Fruit fly (Drosophila melanogaster) whole organism, prepupa: ENCODE data around the gene CG4660.

Experiments used
- Blimp-1 ChIP-seq: fragments of 200-800 bp; sonication (Bioruptor generic); optimal IDR thresholded peaks from 3 replicates; lab custom pipeline; 2017; ENCODE audit warnings: missing biosample characterization, missing genetic modification characterization, mild to moderate bottlenecking, moderate library complexity, missing genetic modification reagents
- CG10631 ChIP-seq: fragments of 200-800 bp; sonication (Bioruptor generic); optimal IDR thresholded peaks from 2 replicates; lab custom pipeline; 2016; ENCODE audit warnings: missing biosample characterization, missing genetic modification characterization
- CG10669 ChIP-seq: fragments of 200-800 bp; sonication (Bioruptor generic); optimal IDR thresholded peaks from 3 replicates; lab custom pipeline; 2018; ENCODE audit warnings: missing biosample characterization, mild to moderate bottlenecking, missing genetic modification characterization, moderate library complexity
- CG11294 ChIP-seq: fragments of 200-800 bp; sonication (Bioruptor generic); IDR thresholded peaks from 2 replicates; pipeline ENCODE4 v1.3.6; 2022; ENCODE audit warnings: missing biosample characterization, missing genetic modification characterization
- CG11762 ChIP-seq: fragments of 200-800 bp; sonication (Bioruptor generic); optimal IDR thresholded peaks from 3 replicates; lab custom pipeline; 2016; ENCODE audit warnings: missing biosample characterization, missing genetic modification characterization; ENCODE audit not compliant: insufficient read depth
- CG15336 ChIP-seq: fragments of 200-800 bp; sonication (Bioruptor generic); IDR thresholded peaks from 2 replicates; pipeline ENCODE4 v1.3.6; 2022; ENCODE audit warnings: missing biosample characterization, missing genetic modification characterization
- CG16779 ChIP-seq: fragments of 200-800 bp; sonication (Bioruptor generic); optimal IDR thresholded peaks from 3 replicates; lab custom pipeline; 2017; ENCODE audit warnings: missing biosample characterization, mild to moderate bottlenecking, missing genetic modification characterization
- CG3032 ChIP-seq: fragments of 200-800 bp; optimal IDR thresholded peaks from 2 replicates; lab custom pipeline; 2019; ENCODE audit warnings: missing biosample characterization, mild to moderate bottlenecking, missing genetic modification characterization, moderate library complexity
- CG3919 ChIP-seq: fragments of 200-800 bp; sonication (Bioruptor generic); optimal IDR thresholded peaks from 3 replicates; lab custom pipeline; 2016; ENCODE audit warnings: missing biosample characterization, missing genetic modification characterization
- CG4318 ChIP-seq: fragments of 200-800 bp; sonication (Bioruptor generic); optimal IDR thresholded peaks from 3 replicates; lab custom pipeline; 2017; ENCODE audit warnings: missing biosample characterization, mild to moderate bottlenecking, missing genetic modification characterization
- CG6163 ChIP-seq: fragments of 200-800 bp; sonication (Bioruptor generic); IDR thresholded peaks from 3 replicates; pipeline ENCODE4 v1.3.6; 2022; ENCODE audit warnings: missing biosample characterization, missing genetic modification characterization
- CG6276 ChIP-seq: fragments of 200-800 bp; sonication (Bioruptor generic); optimal IDR thresholded peaks from 2 replicates; lab custom pipeline; 2017; ENCODE audit warnings: missing biosample characterization, mild to moderate bottlenecking, missing genetic modification characterization
- CG6854 ChIP-seq: fragments of 200-800 bp; sonication (Bioruptor generic); optimal IDR thresholded peaks from 2 replicates; lab custom pipeline; 2017; ENCODE audit warnings: missing biosample characterization, mild to moderate bottlenecking, missing genetic modification characterization
- CG8119 ChIP-seq: fragments of 200-800 bp; sonication (Bioruptor generic); IDR thresholded peaks from 3 replicates; pipeline ENCODE4 v1.3.6; 2022; ENCODE audit warnings: missing biosample characterization, missing genetic modification characterization
- CG8319 ChIP-seq: fragments of 200-800 bp; sonication (Bioruptor generic); optimal IDR thresholded peaks from 3 replicates; lab custom pipeline; 2016; ENCODE audit warnings: missing biosample characterization, missing genetic modification characterization
- CG9139 ChIP-seq: fragments of 200-800 bp; sonication (Bioruptor generic); optimal IDR thresholded peaks from 3 replicates; lab custom pipeline; 2017; ENCODE audit warnings: missing biosample characterization, mild to moderate bottlenecking, missing genetic modification characterization
- Eip75B ChIP-seq: fragments of 200-800 bp; sonication (Bioruptor generic); optimal IDR thresholded peaks from 3 replicates; lab custom pipeline; 2016; ENCODE audit warnings: missing biosample characterization, missing genetic modification characterization
- Eip78C ChIP-seq: fragments of 200-800 bp; sonication (Bioruptor generic); peaks from one replicate; lab custom pipeline; 2016; ENCODE audit warnings: missing biosample characterization, missing genetic modification characterization
- Eip93F ChIP-seq: fragments of 200-800 bp; sonication (Bioruptor generic); optimal IDR thresholded peaks from 2 replicates; lab custom pipeline; 2016; ENCODE audit warnings: missing biosample characterization, mild to moderate bottlenecking, missing genetic modification characterization
- Ets21C ChIP-seq: fragments of 200-800 bp; sonication (Bioruptor generic); optimal IDR thresholded peaks from 3 replicates; lab custom pipeline; 2016; ENCODE audit warnings: missing biosample characterization, missing genetic modification characterization
- Ets96B ChIP-seq: fragments of 200-800 bp; optimal IDR thresholded peaks from 2 replicates; lab custom pipeline; 2019; ENCODE audit warnings: missing biosample characterization, mild to moderate bottlenecking, missing genetic modification characterization, moderate library complexity
- Gug ChIP-seq: fragments of 200-800 bp; sonication (Bioruptor generic); IDR thresholded peaks from 2 replicates; pipeline ENCODE4 v1.3.6; 2022; ENCODE audit warnings: missing biosample characterization, missing genetic modification characterization
- Hr39 ChIP-seq: fragments of 200-800 bp; sonication (Bioruptor generic); optimal IDR thresholded peaks from 2 replicates; lab custom pipeline; 2016; ENCODE audit warnings: missing biosample characterization, missing genetic modification characterization
- Hr4 ChIP-seq: fragments of 200-800 bp; sonication (Bioruptor generic); optimal IDR thresholded peaks from 3 replicates; lab custom pipeline; 2016; ENCODE audit warnings: missing biosample characterization, missing genetic modification characterization
- Met ChIP-seq: fragments of 200-800 bp; sonication (Bioruptor generic); optimal IDR thresholded peaks from 3 replicates; lab custom pipeline; 2016; ENCODE audit warnings: missing biosample characterization, missing genetic modification characterization
- OdsH ChIP-seq: fragments of 200-800 bp; sonication (Bioruptor generic); optimal IDR thresholded peaks from 3 replicates; lab custom pipeline; 2016; ENCODE audit warnings: missing biosample characterization, missing genetic modification characterization
- Smox ChIP-seq: fragments of 200-800 bp; sonication (Bioruptor generic); optimal IDR thresholded peaks from 3 replicates; lab custom pipeline; 2016; ENCODE audit warnings: missing biosample characterization, missing genetic modification characterization
- Sox102F ChIP-seq: fragments of 200-800 bp; sonication (Bioruptor generic); optimal IDR thresholded peaks from 2 replicates; lab custom pipeline; 2016; ENCODE audit warnings: missing biosample characterization, mild to moderate bottlenecking, missing genetic modification characterization
- Sox14 ChIP-seq: fragments of 200-800 bp; sonication (Bioruptor generic); optimal IDR thresholded peaks from 3 replicates; lab custom pipeline; 2016; ENCODE audit warnings: missing biosample characterization, missing genetic modification characterization
- achi ChIP-seq: fragments of 200-800 bp; sonication (Bioruptor generic); optimal IDR thresholded peaks from 3 replicates; lab custom pipeline; 2016; ENCODE audit warnings: missing biosample characterization, missing genetic modification characterization
- acj6 ChIP-seq: fragments of 200-800 bp; sonication (Bioruptor generic); optimal IDR thresholded peaks from 3 replicates; lab custom pipeline; 2016; ENCODE audit warnings: missing biosample characterization, missing genetic modification characterization
- cyc ChIP-seq: fragments of 200-800 bp; sonication (Bioruptor generic); optimal IDR thresholded peaks from 3 replicates; lab custom pipeline; 2016; ENCODE audit warnings: missing biosample characterization, missing genetic modification characterization
- dac ChIP-seq: fragments of 200-800 bp; sonication (Bioruptor generic); optimal IDR thresholded peaks from 2 replicates; lab custom pipeline; 2017; ENCODE audit warnings: missing biosample characterization, mild to moderate bottlenecking, missing genetic modification characterization
- dsx ChIP-seq: fragments of 200-800 bp; optimal IDR thresholded peaks from 3 replicates; lab custom pipeline; 2019; ENCODE audit warnings: missing biosample characterization, mild to moderate bottlenecking, missing genetic modification characterization, moderate library complexity; ENCODE audit not compliant: poor library complexity, severe bottlenecking
- eg ChIP-seq: fragments of 200-800 bp; sonication (Bioruptor generic); IDR thresholded peaks from 3 replicates; pipeline ENCODE4 v1.3.6; 2022; ENCODE audit warnings: missing biosample characterization, missing genetic modification characterization
- fd59A ChIP-seq: fragments of 200-800 bp; sonication (Bioruptor generic); optimal IDR thresholded peaks from 2 replicates; lab custom pipeline; 2017; ENCODE audit warnings: missing biosample characterization, mild to moderate bottlenecking, missing genetic modification characterization, missing genetic modification reagents
- net ChIP-seq: fragments of 200-800 bp; sonication (Bioruptor generic); optimal IDR thresholded peaks from 3 replicates; lab custom pipeline; 2016; ENCODE audit warnings: missing biosample characterization, missing genetic modification characterization
- spab ChIP-seq: fragments of 200-800 bp; sonication (Bioruptor generic); optimal IDR thresholded peaks from 2 replicates; lab custom pipeline; 2017; ENCODE audit warnings: missing biosample characterization, mild to moderate bottlenecking, missing genetic modification characterization, missing genetic modification reagents
- ss ChIP-seq, 2 experiments: fragments of 200-800 bp; sonication (Bioruptor generic); optimal IDR thresholded peaks; 2 replicates in 1 of 2; 3 replicates in 1 of 2; lab custom pipeline; 2017 to 2018; ENCODE audit warnings: mild to moderate bottlenecking in 2 of 2, missing biosample characterization in 2 of 2, missing genetic modification characterization in 2 of 2, moderate library complexity in 1 of 2
- svp ChIP-seq: fragments of 200-800 bp; sonication (Bioruptor generic); peaks from one replicate; lab custom pipeline; 2016; ENCODE audit warnings: missing biosample characterization, missing genetic modification characterization
- topi ChIP-seq: fragments of 200-800 bp; sonication (Bioruptor generic); optimal IDR thresholded peaks from 3 replicates; lab custom pipeline; 2016; ENCODE audit warnings: missing biosample characterization, missing genetic modification characterization
- vri ChIP-seq: fragments of 200-800 bp; sonication (Bioruptor generic); optimal IDR thresholded peaks from 3 replicates; lab custom pipeline; 2016; ENCODE audit warnings: missing biosample characterization, mild to moderate bottlenecking, missing genetic modification characterization

The CG4660 gene

DNA sequence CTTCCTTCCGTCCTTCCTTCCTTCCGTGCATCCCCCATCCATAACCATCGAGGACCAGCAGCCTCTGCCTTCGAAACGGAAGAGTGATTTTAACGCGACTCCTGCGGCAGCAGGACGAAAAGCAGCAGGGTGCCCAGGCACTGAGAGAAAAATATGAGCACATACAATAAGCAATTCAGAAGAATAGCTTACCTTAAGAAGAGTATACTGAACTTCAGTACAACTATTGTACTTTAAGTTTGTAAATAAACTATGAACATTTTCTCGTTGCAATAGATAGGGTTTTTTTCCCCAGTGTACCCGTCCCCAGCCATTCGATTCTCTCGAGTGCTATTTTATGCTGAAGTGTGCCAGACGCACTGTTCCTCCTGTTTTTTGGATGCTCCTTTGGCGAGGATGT is 49.5 kb downstream of the CG4660 start (continued):
- TF ChIP-seq achi (GFP tag; lab: Kevin White, UChicago) (peak; percentile 36), dac (GFP tag; lab: Kevin White, UChicago) (no peak), CG10631 (GFP tag; lab: Kevin White, UChicago) (peak; percentile 35), fd59A (GFP tag; lab: Kevin White, UChicago) (peak; percentile 5), CG10669 (GFP tag; lab: Kevin White, UChicago) (peak; percentile 47), net (GFP tag; lab: Kevin White, UChicago) (peak; percentile 2), vri (GFP tag; lab: Kevin White, UChicago) (peak; percentile 46), Eip75B (GFP tag; lab: Kevin White, UChicago) (peak; percentile 30), Blimp-1 (no peak), CG8319 (GFP tag; lab: Kevin White, UChicago) (peak; percentile 17), CG3919 (GFP tag; lab: Kevin White, UChicago) (peak; percentile 36), OdsH (GFP tag; lab: Kevin White, UChicago) (no peak), Ets21C (peak; percentile 28), acj6 (peak; percentile 42), spab (GFP tag; lab: Kevin White, UChicago) (peak; percentile 33), CG11294 (no peak), Eip78C (GFP tag; lab: Kevin White, UChicago) (peak; percentile 84), CG9139 (GFP tag; lab: Kevin White, UChicago) (no peak), CG15336 (no peak), eg (GFP tag; lab: Robert Waterston, UW) (no peak), CG16779 (tag; lab: Kevin White, UChicago) (no peak), Hr39 (GFP tag; lab: Kevin White, UChicago) (peak; percentile 58), Eip93F (no peak), topi (peak; percentile 66), ss (GFP tag; optimal IDR thresholded peaks at IDR 0.05; lab: Kevin White, UChicago) (peak in 1 of 2 experiments; percentile 42), CG6276 (no peak), CG3032 (tag; lab: Kevin White, UChicago) (peak; percentile 39), Sox102F (GFP tag; lab: Kevin White, UChicago) (peak; percentile 49), Sox14 (GFP tag; lab: Kevin White, UChicago) (peak; percentile 31), dsx (GFP tag; lab: Kevin White, UChicago) (peak; percentile 17), CG6163 (peak; percentile 56), CG11762 (no peak), cyc (GFP tag; lab: Kevin White, UChicago) (peak; percentile 66), Ets96B (tag; lab: Kevin White, UChicago) (peak; percentile 26), Met (GFP tag; lab: Kevin White, UChicago) (peak; percentile 60), CG6854 (no peak), CG4318 (GFP tag; lab: Kevin White, UChicago) (no peak), svp (GFP tag; lab: Kevin White, UChicago) (peak; percentile 79), Gug (GFP tag; lab: Robert Waterston, UW) (no peak), Hr4 (GFP tag; lab: Kevin White, UChicago) (no peak), CG8119 (GFP tag; lab: Robert Waterston, UW) (no peak)

- TF ChIP-seq Smox (GFP tag; lab: Kevin White, UChicago), result no peak
Observed at dm6 chrX:6030593-6030992, 50.6 kb downstream of the CG4660 start.
